Worm (Caenorhabditis elegans) whole organism, L2 larva: ENCODE results near the gene F43G6.4.

Experiments
- F13H6.1 ChIP-seq: sonication (generic microtip); optimal IDR thresholded peaks from 2 replicates; lab custom pipeline; 2016; ENCODE audit warnings: missing genetic modification characterization, missing compliant biosample characterization
- dmd-4 ChIP-seq: sonication (generic microtip); optimal IDR thresholded peaks from 2 replicates; lab custom pipeline; 2017; ENCODE audit warnings: missing biosample characterization, missing genetic modification characterization
- elt-1 ChIP-seq: fragments of 150-350 bp; optimal IDR thresholded peaks from 2 replicates; lab custom pipeline; 2014; ENCODE audit warnings: missing biosample characterization, missing genetic modification characterization
- elt-3 ChIP-seq: sonication (generic microtip); optimal IDR thresholded peaks from 2 replicates; lab custom pipeline; 2017; ENCODE audit warnings: missing biosample characterization, missing genetic modification characterization
- mdl-1 ChIP-seq, 2 experiments: fragments of 150-350 bp in 1 of 2; sonication (generic microtip) in 1 of 2; optimal IDR thresholded peaks; 2 replicates each; lab custom pipeline; 2017; ENCODE audit warnings: missing biosample characterization in 2 of 2, missing genetic modification characterization in 2 of 2
- nhr-11 ChIP-seq: fragments of 150-350 bp; optimal IDR thresholded peaks from 2 replicates; lab custom pipeline; 2014; ENCODE audit warnings: missing biosample characterization, missing genetic modification characterization
- nhr-77 ChIP-seq: fragments of 150-350 bp; optimal IDR thresholded peaks from 2 replicates; lab custom pipeline; 2014; ENCODE audit warnings: missing biosample characterization, missing genetic modification characterization
- skn-1 ChIP-seq: sonication (generic microtip); optimal IDR thresholded peaks from 2 replicates; lab custom pipeline; 2017; ENCODE audit warnings: missing biosample characterization, missing genetic modification characterization
- snpc-4 ChIP-seq: fragments of 150-350 bp; optimal IDR thresholded peaks from 2 replicates; lab custom pipeline; 2014; ENCODE audit warnings: missing biosample characterization, missing genetic modification characterization
- ztf-11 ChIP-seq: sonication (generic microtip); optimal IDR thresholded peaks from 2 replicates; lab custom pipeline; 2017; ENCODE audit warnings: missing biosample characterization, missing genetic modification characterization

DNA sequence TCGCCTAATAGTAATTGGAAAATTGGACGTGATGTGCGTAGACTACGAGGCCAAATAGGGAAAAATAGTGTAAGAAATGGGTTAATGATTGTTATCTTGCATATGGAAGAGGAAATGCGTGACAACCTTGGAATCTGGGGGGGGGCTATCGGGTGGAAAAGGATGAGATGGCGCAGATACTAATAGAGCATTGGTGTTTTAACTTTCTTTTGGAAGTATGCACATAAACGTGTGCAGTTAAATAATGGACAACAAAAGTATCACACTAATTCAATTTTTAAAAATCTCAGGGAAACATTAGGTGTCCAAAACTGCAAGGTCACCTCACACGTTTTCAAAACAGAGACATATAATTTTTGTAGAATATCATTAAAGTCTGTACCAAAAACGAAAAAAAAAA is 29.3 kb downstream of the F43G6.4 start, which contains the start of gene Y6D1A.2:
- TF ChIP-seq ztf-11 (tag; lab: Kevin White, UChicago), result no peak
- no peak for TF ChIP-seq nhr-11
- no peak for TF ChIP-seq elt-3
- no peak for TF ChIP-seq elt-1
- no peak for TF ChIP-seq nhr-77 (tag; lab: Kevin White, UChicago)
- TF ChIP-seq F13H6.1, result no peak
- no peak for TF ChIP-seq skn-1 (tag; lab: Kevin White, UChicago)
- TF ChIP-seq mdl-1 (tag; optimal IDR thresholded peaks at IDR 0.05; lab: Kevin White, UChicago), result no peak
- TF ChIP-seq snpc-4, result no peak
- no peak for TF ChIP-seq dmd-4 (tag; lab: Kevin White, UChicago)
